Worm (Caenorhabditis elegans) whole organism, L3 larva: ENCODE data around the gene C08D8.1.

Experiments
- R02D3.7 ChIP-seq: fragments of 150-350 bp; optimal IDR thresholded peaks from 2 replicates; lab custom pipeline; 2014; ENCODE audit warnings: missing biosample characterization, missing genetic modification characterization
- ZK546.5 ChIP-seq: sonication (generic microtip); optimal IDR thresholded peaks from 2 replicates; lab custom pipeline; 2017; ENCODE audit warnings: missing biosample characterization, missing genetic modification characterization
- ama-1 ChIP-seq: fragments of 150-350 bp; optimal IDR thresholded peaks from 2 replicates; lab custom pipeline; 2018
- ceh-16 ChIP-seq: sonication (generic microtip); optimal IDR thresholded peaks from 2 replicates; lab custom pipeline; 2017; ENCODE audit warnings: missing biosample characterization, missing genetic modification characterization
- ceh-9 ChIP-seq: sonication (generic microtip); optimal IDR thresholded peaks from 2 replicates; lab custom pipeline; 2018; ENCODE audit warnings: missing biosample characterization, missing genetic modification characterization
- egl-27 ChIP-seq: sonication (generic microtip); optimal IDR thresholded peaks from 4 replicates; lab custom pipeline; 2017; ENCODE audit warnings: missing biosample characterization, missing genetic modification reagents, missing genetic modification characterization
- elt-1 ChIP-seq: fragments of 150-350 bp; optimal IDR thresholded peaks from 2 replicates; lab custom pipeline; 2014; ENCODE audit warnings: missing biosample characterization, missing genetic modification characterization
- elt-2 ChIP-seq: sonication (generic microtip); optimal IDR thresholded peaks from 2 replicates; lab custom pipeline; 2016; ENCODE audit warnings: missing genetic modification reagents, mild to moderate bottlenecking, missing genetic modification characterization, missing compliant biosample characterization
- eor-1 ChIP-seq, 2 experiments: fragments of 150-350 bp; optimal IDR thresholded peaks; 2 replicates each; lab custom pipeline; 2014 to 2018; ENCODE audit warnings: missing biosample characterization in 2 of 2, missing genetic modification characterization in 2 of 2
- fkh-10 ChIP-seq: sonication (generic microtip); optimal IDR thresholded peaks from 2 replicates; lab custom pipeline; 2017; ENCODE audit warnings: missing biosample characterization, missing genetic modification reagents, missing genetic modification characterization
- fos-1 ChIP-seq: fragments of 150-350 bp; optimal IDR thresholded peaks from 2 replicates; lab custom pipeline; 2014; ENCODE audit warnings: missing biosample characterization, missing genetic modification characterization
- hmg-11 ChIP-seq: sonication (generic microtip); optimal IDR thresholded peaks from 2 replicates; lab custom pipeline; 2016; ENCODE audit warnings: missing genetic modification characterization, missing compliant biosample characterization
- jun-1 ChIP-seq: fragments of 150-350 bp; optimal IDR thresholded peaks from 2 replicates; lab custom pipeline; 2014; ENCODE audit warnings: missing biosample characterization, missing genetic modification reagents, missing genetic modification characterization
- mdl-1 ChIP-seq: fragments of 150-350 bp; optimal IDR thresholded peaks from 2 replicates; lab custom pipeline; 2014; ENCODE audit warnings: missing biosample characterization, missing genetic modification characterization
- nfya-1 ChIP-seq: sonication (generic microtip); optimal IDR thresholded peaks from 2 replicates; lab custom pipeline; 2017; ENCODE audit warnings: missing genetic modification characterization, mild to moderate bottlenecking, missing compliant biosample characterization, antibody characterized with exemption, moderate library complexity; ENCODE audit not compliant: insufficient read depth
- nhr-11 ChIP-seq: fragments of 150-350 bp; optimal IDR thresholded peaks from 2 replicates; lab custom pipeline; 2014; ENCODE audit warnings: missing biosample characterization, missing genetic modification characterization
- nhr-12 ChIP-seq: fragments of 150-350 bp; optimal IDR thresholded peaks from 2 replicates; lab custom pipeline; 2014; ENCODE audit warnings: missing biosample characterization, missing genetic modification characterization
- nhr-23 ChIP-seq: fragments of 150-350 bp; optimal IDR thresholded peaks from 2 replicates; lab custom pipeline; 2014; ENCODE audit warnings: missing biosample characterization, missing genetic modification reagents, missing genetic modification characterization
- nhr-237 ChIP-seq: fragments of 150-350 bp; optimal IDR thresholded peaks from 2 replicates; lab custom pipeline; 2014; ENCODE audit warnings: missing biosample characterization, missing genetic modification characterization
- nhr-25 ChIP-seq: sonication (generic microtip); optimal IDR thresholded peaks from 2 replicates; lab custom pipeline; 2017; ENCODE audit warnings: missing biosample characterization, missing genetic modification characterization
- nhr-28 ChIP-seq: fragments of 150-350 bp; optimal IDR thresholded peaks from 2 replicates; lab custom pipeline; 2014; ENCODE audit warnings: missing biosample characterization, missing genetic modification characterization
- nhr-43 ChIP-seq: sonication (generic microtip); optimal IDR thresholded peaks from 2 replicates; lab custom pipeline; 2016; ENCODE audit warnings: mild to moderate bottlenecking, missing genetic modification characterization, missing compliant biosample characterization; ENCODE audit not compliant: poor library complexity, severe bottlenecking
- nhr-67 ChIP-seq: fragments of 150-350 bp; optimal IDR thresholded peaks from 2 replicates; lab custom pipeline; 2014; ENCODE audit warnings: missing biosample characterization, missing genetic modification characterization
- nhr-76 ChIP-seq: fragments of 150-350 bp; sonication (generic microtip); optimal IDR thresholded peaks from 5 replicates; lab custom pipeline; 2014; ENCODE audit warnings: missing biosample characterization, missing genetic modification characterization
- pha-4 ChIP-seq: fragments of 150-350 bp; optimal IDR thresholded peaks from 2 replicates; lab custom pipeline; 2014; ENCODE audit warnings: missing biosample characterization, missing genetic modification reagents, missing genetic modification characterization
- pqm-1 ChIP-seq: fragments of 150-350 bp; optimal IDR thresholded peaks from 2 replicates; lab custom pipeline; 2017; ENCODE audit warnings: missing biosample characterization, missing genetic modification characterization, inconsistent platforms
- sea-2 ChIP-seq: fragments of 150-350 bp; sonication (generic microtip); optimal IDR thresholded peaks from 4 replicates; lab custom pipeline; 2014; ENCODE audit warnings: missing biosample characterization, missing genetic modification reagents, missing genetic modification characterization
- snpc-4 ChIP-seq: fragments of 150-350 bp; optimal IDR thresholded peaks from 2 replicates; lab custom pipeline; 2014; ENCODE audit warnings: missing biosample characterization, missing genetic modification characterization
- tbx-2 ChIP-seq: sonication (generic microtip); optimal IDR thresholded peaks from 2 replicates; lab custom pipeline; 2016; ENCODE audit warnings: mild to moderate bottlenecking, missing genetic modification characterization, missing compliant biosample characterization
- unc-39 ChIP-seq: sonication (generic microtip); optimal IDR thresholded peaks from 4 replicates; lab custom pipeline; 2017; ENCODE audit warnings: missing biosample characterization, missing genetic modification characterization
- ztf-4 ChIP-seq: fragments of 150-350 bp; optimal IDR thresholded peaks from 2 replicates; lab custom pipeline; 2014; ENCODE audit warnings: missing biosample characterization, missing genetic modification characterization

The C08D8.1 gene

ce11 chrV:8304461-8305195 is 40.9 kb upstream of the C08D8.1 start, which contains the start of gene W02D7.11:
Gene W02D7.11 (minus strand): TSS chrV:8304511.
- TF ChIP-seq pqm-1 = peak; percentile 9
- TF ChIP-seq ama-1 = no peak
- TF ChIP-seq nhr-12 = no peak
- TF ChIP-seq nhr-25 (tag; lab: Kevin White, UChicago) = no peak
- TF ChIP-seq elt-2 = peak; percentile 36
- no peak for TF ChIP-seq hmg-11
- peak; percentile 87 for TF ChIP-seq pha-4 (tag; lab: Kevin White, UChicago)

ce11 chrV:8305940-8306339 is 39.6 kb upstream of the C08D8.1 start:
- TF ChIP-seq pha-4 (tag; lab: Kevin White, UChicago) (peak; percentile 23), pqm-1 (peak; percentile 58), nhr-43 (no peak), elt-2 (peak; percentile 70)

ce11 chrV:8306366-8306765 is 39.2 kb upstream of the C08D8.1 start, which contains the start of gene W02D7.8:
Gene W02D7.8 (minus strand): TSS chrV:8306466.
- TF ChIP-seq nhr-23 (tag; lab: Kevin White, UChicago) (no peak), eor-1 (tag; optimal IDR thresholded peaks at IDR 0.05; lab: Kevin White, UChicago) (no peak), fkh-10 (GFP tag; lab: Kevin White, UChicago) (no peak), elt-1 (no peak), nhr-237 (tag; lab: Kevin White, UChicago) (no peak), pqm-1 (no peak), tbx-2 (tag; lab: Kevin White, UChicago) (no peak), fos-1 (no peak), nfya-1 (tag; lab: Kevin White, UChicago) (no peak), jun-1 (no peak), egl-27 (no peak), nhr-11 (tag; lab: Kevin White, UChicago) (no peak)
- TF ChIP-seq, all 47 proteins: peak for 0

ce11 chrV:8307013-8307412 is 38.5 kb upstream of the C08D8.1 start:
- TF ChIP-seq ZK546.5 (tag; lab: Kevin White, UChicago) (no peak), nhr-67 (tag; lab: Kevin White, UChicago) (no peak), sea-2 (GFP tag; lab: Kevin White, UChicago) (no peak), nhr-76 (tag; lab: Kevin White, UChicago) (no peak), mdl-1 (tag; lab: Kevin White, UChicago) (no peak), elt-1 (no peak), pqm-1 (peak; percentile 71), unc-39 (tag; lab: Kevin White, UChicago) (no peak), R02D3.7 (no peak), nhr-23 (tag; lab: Kevin White, UChicago) (no peak), ama-1 (no peak), jun-1 (no peak), elt-2 (peak; percentile 81), nhr-11 (tag; lab: Kevin White, UChicago) (no peak), snpc-4 (no peak), fos-1 (no peak), ceh-9 (tag; lab: Kevin White, UChicago) (no peak)

ce11 chrV:8307681-8308080 is 37.9 kb upstream of the C08D8.1 start, which contains the start of gene clec-218:
Gene clec-218 (plus strand): TSS chrV:8307942.
- no peak for TF ChIP-seq R02D3.7
- peak; percentile 78 for TF ChIP-seq pqm-1
- TF ChIP-seq ztf-4 (tag; lab: Kevin White, UChicago) = no peak
- no peak for TF ChIP-seq ceh-16 (tag; lab: Kevin White, UChicago)
- no peak for TF ChIP-seq nhr-28
- no peak for TF ChIP-seq snpc-4
- TF ChIP-seq ZK546.5 (tag; lab: Kevin White, UChicago) = no peak
- TF ChIP-seq elt-2 = peak; percentile 90

- no peak for TF ChIP-seq nhr-12
- no peak for TF ChIP-seq ceh-9 (tag; lab: Kevin White, UChicago)
Measured at ce11 chrV:8311210-8311609, 34.3 kb upstream of the C08D8.1 start, which contains the start of gene W02D7.12. Gene W02D7.12 (plus strand): TSS chrV:8311510.
